Worm (Caenorhabditis elegans) whole organism, mixed stage, embryonic: ENCODE measurements around the gene Y62H9A.15.

Experiments
- nhr-12 ChIP-seq: fragments of 150-350 bp; optimal IDR thresholded peaks from 2 replicates; lab custom pipeline; 2014; ENCODE audit warnings: missing biosample characterization, missing genetic modification characterization
- nhr-76 ChIP-seq: sonication (generic microtip); optimal IDR thresholded peaks from 2 replicates; lab custom pipeline; 2017; ENCODE audit warnings: missing biosample characterization, missing genetic modification characterization
- snpc-4 ChIP-seq: fragments of 150-350 bp; optimal IDR thresholded peaks from 2 replicates; lab custom pipeline; 2014; ENCODE audit warnings: missing biosample characterization, missing genetic modification characterization

- no peak for TF ChIP-seq nhr-76 (tag; lab: Kevin White, UChicago)
- no peak for TF ChIP-seq nhr-12 (tag; lab: Kevin White, UChicago)
- TF ChIP-seq snpc-4 (tag; lab: Kevin White, UChicago): no peak
Measured at ce11 chrX:11933547-11933946, 23.6 kb upstream of the Y62H9A.15 start.
